Fruit fly (Drosophila melanogaster) whole organism, prepupa: ENCODE results near the gene brat.

Experiments
- Blimp-1 ChIP-seq: fragments of 200-800 bp; sonication (Bioruptor generic); optimal IDR thresholded peaks from 3 replicates; lab custom pipeline; 2017; ENCODE audit warnings: missing biosample characterization, missing genetic modification characterization, mild to moderate bottlenecking, moderate library complexity, missing genetic modification reagents
- CG11294 ChIP-seq: fragments of 200-800 bp; sonication (Bioruptor generic); IDR thresholded peaks from 2 replicates; pipeline ENCODE4 v1.3.6; 2022; ENCODE audit warnings: missing biosample characterization, missing genetic modification characterization
- CG11902 ChIP-seq: fragments of 200-800 bp; sonication (Bioruptor generic); optimal IDR thresholded peaks from 3 replicates; lab custom pipeline; 2016; ENCODE audit warnings: missing biosample characterization, missing genetic modification characterization
- CG15336 ChIP-seq: fragments of 200-800 bp; sonication (Bioruptor generic); IDR thresholded peaks from 2 replicates; pipeline ENCODE4 v1.3.6; 2022; ENCODE audit warnings: missing biosample characterization, missing genetic modification characterization
- CG16779 ChIP-seq: fragments of 200-800 bp; sonication (Bioruptor generic); optimal IDR thresholded peaks from 3 replicates; lab custom pipeline; 2017; ENCODE audit warnings: missing biosample characterization, mild to moderate bottlenecking, missing genetic modification characterization
- CG3032 ChIP-seq: fragments of 200-800 bp; optimal IDR thresholded peaks from 2 replicates; lab custom pipeline; 2019; ENCODE audit warnings: missing biosample characterization, mild to moderate bottlenecking, missing genetic modification characterization, moderate library complexity
- CG32006 ChIP-seq: fragments of 200-800 bp; sonication (Bioruptor generic); optimal IDR thresholded peaks from 3 replicates; lab custom pipeline; 2017; ENCODE audit warnings: missing biosample characterization, mild to moderate bottlenecking, missing genetic modification characterization
- CG3919 ChIP-seq: fragments of 200-800 bp; sonication (Bioruptor generic); optimal IDR thresholded peaks from 3 replicates; lab custom pipeline; 2016; ENCODE audit warnings: missing biosample characterization, missing genetic modification characterization
- CG4318 ChIP-seq: fragments of 200-800 bp; sonication (Bioruptor generic); optimal IDR thresholded peaks from 3 replicates; lab custom pipeline; 2017; ENCODE audit warnings: missing biosample characterization, mild to moderate bottlenecking, missing genetic modification characterization
- CG6163 ChIP-seq: fragments of 200-800 bp; sonication (Bioruptor generic); IDR thresholded peaks from 3 replicates; pipeline ENCODE4 v1.3.6; 2022; ENCODE audit warnings: missing biosample characterization, missing genetic modification characterization
- CG6276 ChIP-seq: fragments of 200-800 bp; sonication (Bioruptor generic); optimal IDR thresholded peaks from 2 replicates; lab custom pipeline; 2017; ENCODE audit warnings: missing biosample characterization, mild to moderate bottlenecking, missing genetic modification characterization
- CG6808 ChIP-seq: fragments of 200-800 bp; sonication (Bioruptor generic); optimal IDR thresholded peaks from 3 replicates; lab custom pipeline; 2017; ENCODE audit warnings: missing biosample characterization, missing genetic modification characterization, mild to moderate bottlenecking, moderate library complexity, missing genetic modification reagents
- CG6854 ChIP-seq: fragments of 200-800 bp; sonication (Bioruptor generic); optimal IDR thresholded peaks from 2 replicates; lab custom pipeline; 2017; ENCODE audit warnings: missing biosample characterization, mild to moderate bottlenecking, missing genetic modification characterization
- CG7368 ChIP-seq: fragments of 200-800 bp; sonication (Bioruptor generic); optimal IDR thresholded peaks from 3 replicates; lab custom pipeline; 2016; ENCODE audit warnings: missing biosample characterization, missing genetic modification characterization
- CG8319 ChIP-seq: fragments of 200-800 bp; sonication (Bioruptor generic); optimal IDR thresholded peaks from 3 replicates; lab custom pipeline; 2016; ENCODE audit warnings: missing biosample characterization, missing genetic modification characterization
- CG8632 ChIP-seq: fragments of 200-800 bp; sonication (Bioruptor generic); optimal IDR thresholded peaks from 3 replicates; lab custom pipeline; 2016; ENCODE audit warnings: missing biosample characterization, missing genetic modification characterization
- Eip78C ChIP-seq: fragments of 200-800 bp; sonication (Bioruptor generic); peaks from one replicate; lab custom pipeline; 2016; ENCODE audit warnings: missing biosample characterization, missing genetic modification characterization
- Eip93F ChIP-seq: fragments of 200-800 bp; sonication (Bioruptor generic); optimal IDR thresholded peaks from 2 replicates; lab custom pipeline; 2016; ENCODE audit warnings: missing biosample characterization, mild to moderate bottlenecking, missing genetic modification characterization
- Ets21C ChIP-seq: fragments of 200-800 bp; sonication (Bioruptor generic); optimal IDR thresholded peaks from 3 replicates; lab custom pipeline; 2016; ENCODE audit warnings: missing biosample characterization, missing genetic modification characterization
- Ets96B ChIP-seq: fragments of 200-800 bp; optimal IDR thresholded peaks from 2 replicates; lab custom pipeline; 2019; ENCODE audit warnings: missing biosample characterization, mild to moderate bottlenecking, missing genetic modification characterization, moderate library complexity
- Gug ChIP-seq: fragments of 200-800 bp; sonication (Bioruptor generic); IDR thresholded peaks from 2 replicates; pipeline ENCODE4 v1.3.6; 2022; ENCODE audit warnings: missing biosample characterization, missing genetic modification characterization
- Hr39 ChIP-seq: fragments of 200-800 bp; sonication (Bioruptor generic); optimal IDR thresholded peaks from 2 replicates; lab custom pipeline; 2016; ENCODE audit warnings: missing biosample characterization, missing genetic modification characterization
- Hr4 ChIP-seq: fragments of 200-800 bp; sonication (Bioruptor generic); optimal IDR thresholded peaks from 3 replicates; lab custom pipeline; 2016; ENCODE audit warnings: missing biosample characterization, missing genetic modification characterization
- Lpt ChIP-seq: fragments of 200-800 bp; sonication (Bioruptor generic); optimal IDR thresholded peaks from 3 replicates; lab custom pipeline; 2016; ENCODE audit warnings: missing biosample characterization, missing genetic modification characterization
- Met ChIP-seq: fragments of 200-800 bp; sonication (Bioruptor generic); optimal IDR thresholded peaks from 3 replicates; lab custom pipeline; 2016; ENCODE audit warnings: missing biosample characterization, missing genetic modification characterization
- OdsH ChIP-seq: fragments of 200-800 bp; sonication (Bioruptor generic); optimal IDR thresholded peaks from 3 replicates; lab custom pipeline; 2016; ENCODE audit warnings: missing biosample characterization, missing genetic modification characterization
- Sox102F ChIP-seq: fragments of 200-800 bp; sonication (Bioruptor generic); optimal IDR thresholded peaks from 2 replicates; lab custom pipeline; 2016; ENCODE audit warnings: missing biosample characterization, mild to moderate bottlenecking, missing genetic modification characterization
- Sox15 ChIP-seq: fragments of 200-800 bp; sonication (Bioruptor generic); optimal IDR thresholded peaks from 3 replicates; lab custom pipeline; 2016; ENCODE audit warnings: missing biosample characterization, missing genetic modification characterization
- achi ChIP-seq: fragments of 200-800 bp; sonication (Bioruptor generic); optimal IDR thresholded peaks from 3 replicates; lab custom pipeline; 2016; ENCODE audit warnings: missing biosample characterization, missing genetic modification characterization
- acj6 ChIP-seq: fragments of 200-800 bp; sonication (Bioruptor generic); optimal IDR thresholded peaks from 3 replicates; lab custom pipeline; 2016; ENCODE audit warnings: missing biosample characterization, missing genetic modification characterization
- cyc ChIP-seq: fragments of 200-800 bp; sonication (Bioruptor generic); optimal IDR thresholded peaks from 3 replicates; lab custom pipeline; 2016; ENCODE audit warnings: missing biosample characterization, missing genetic modification characterization
- dac ChIP-seq: fragments of 200-800 bp; sonication (Bioruptor generic); optimal IDR thresholded peaks from 2 replicates; lab custom pipeline; 2017; ENCODE audit warnings: missing biosample characterization, mild to moderate bottlenecking, missing genetic modification characterization
- dsx ChIP-seq: fragments of 200-800 bp; optimal IDR thresholded peaks from 3 replicates; lab custom pipeline; 2019; ENCODE audit warnings: missing biosample characterization, mild to moderate bottlenecking, missing genetic modification characterization, moderate library complexity; ENCODE audit not compliant: poor library complexity, severe bottlenecking
- eg ChIP-seq: fragments of 200-800 bp; sonication (Bioruptor generic); IDR thresholded peaks from 3 replicates; pipeline ENCODE4 v1.3.6; 2022; ENCODE audit warnings: missing biosample characterization, missing genetic modification characterization
- esn ChIP-seq: fragments of 200-800 bp; sonication (Bioruptor generic); optimal IDR thresholded peaks from 2 replicates; lab custom pipeline; 2016; ENCODE audit warnings: missing biosample characterization, mild to moderate bottlenecking, missing genetic modification characterization, moderate library complexity
- fd59A ChIP-seq: fragments of 200-800 bp; sonication (Bioruptor generic); optimal IDR thresholded peaks from 2 replicates; lab custom pipeline; 2017; ENCODE audit warnings: missing biosample characterization, mild to moderate bottlenecking, missing genetic modification characterization, missing genetic modification reagents
- fd85E ChIP-seq: fragments of 200-800 bp; sonication (Bioruptor generic); optimal IDR thresholded peaks from 3 replicates; lab custom pipeline; 2016; ENCODE audit warnings: missing biosample characterization, missing genetic modification characterization
- fkh ChIP-seq: fragments of 200-800 bp; sonication (Bioruptor generic); optimal IDR thresholded peaks from 3 replicates; lab custom pipeline; 2017; ENCODE audit warnings: missing biosample characterization, mild to moderate bottlenecking, missing genetic modification characterization, moderate library complexity
- lz ChIP-seq: fragments of 200-800 bp; sonication (Bioruptor generic); optimal IDR thresholded peaks from 3 replicates; lab custom pipeline; 2016; ENCODE audit warnings: missing biosample characterization, missing genetic modification characterization
- net ChIP-seq: fragments of 200-800 bp; sonication (Bioruptor generic); optimal IDR thresholded peaks from 3 replicates; lab custom pipeline; 2016; ENCODE audit warnings: missing biosample characterization, missing genetic modification characterization
- pdm3 ChIP-seq: fragments of 200-800 bp; sonication (Bioruptor generic); optimal IDR thresholded peaks from 3 replicates; lab custom pipeline; 2016; ENCODE audit warnings: missing biosample characterization, missing genetic modification characterization
- spab ChIP-seq: fragments of 200-800 bp; sonication (Bioruptor generic); optimal IDR thresholded peaks from 2 replicates; lab custom pipeline; 2017; ENCODE audit warnings: missing biosample characterization, mild to moderate bottlenecking, missing genetic modification characterization, missing genetic modification reagents
- svp ChIP-seq: fragments of 200-800 bp; sonication (Bioruptor generic); peaks from one replicate; lab custom pipeline; 2016; ENCODE audit warnings: missing biosample characterization, missing genetic modification characterization

Gene brat

dm6 chr2L:19163143-19163974 lies 29.7 kb downstream of the brat start (continued):
- TF ChIP-seq Eip78C (GFP tag; lab: Kevin White, UChicago) (peak; percentile 40), Ets21C (GFP tag; lab: Kevin White, UChicago) (no peak)

DNA sequence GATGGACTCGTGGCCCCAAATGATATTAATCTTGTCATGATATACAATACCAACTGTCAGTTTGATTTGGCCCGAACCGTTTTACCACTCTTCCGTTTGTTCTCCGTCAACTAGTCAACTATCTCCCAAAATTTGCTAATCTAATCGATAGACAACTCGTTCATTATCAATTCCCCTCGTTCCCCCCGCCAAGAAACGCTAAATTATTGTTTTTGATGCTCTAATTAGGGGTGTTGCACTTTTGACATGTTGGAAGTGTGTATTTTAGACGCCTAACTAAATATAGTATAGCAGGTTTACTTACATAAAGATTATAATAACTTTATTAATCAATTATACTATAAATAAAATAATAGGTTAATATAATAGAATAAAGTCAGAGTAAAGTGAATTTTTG lies 30.4 kb downstream of the brat start:
- TF ChIP-seq CG6276 (GFP tag; lab: Kevin White, UChicago) (no peak), fkh (GFP tag; lab: Kevin White, UChicago) (no peak), Lpt (no peak), OdsH (GFP tag; lab: Kevin White, UChicago) (no peak), fd85E (GFP tag; lab: Kevin White, UChicago) (no peak), Eip78C (GFP tag; lab: Kevin White, UChicago) (no peak)

DNA sequence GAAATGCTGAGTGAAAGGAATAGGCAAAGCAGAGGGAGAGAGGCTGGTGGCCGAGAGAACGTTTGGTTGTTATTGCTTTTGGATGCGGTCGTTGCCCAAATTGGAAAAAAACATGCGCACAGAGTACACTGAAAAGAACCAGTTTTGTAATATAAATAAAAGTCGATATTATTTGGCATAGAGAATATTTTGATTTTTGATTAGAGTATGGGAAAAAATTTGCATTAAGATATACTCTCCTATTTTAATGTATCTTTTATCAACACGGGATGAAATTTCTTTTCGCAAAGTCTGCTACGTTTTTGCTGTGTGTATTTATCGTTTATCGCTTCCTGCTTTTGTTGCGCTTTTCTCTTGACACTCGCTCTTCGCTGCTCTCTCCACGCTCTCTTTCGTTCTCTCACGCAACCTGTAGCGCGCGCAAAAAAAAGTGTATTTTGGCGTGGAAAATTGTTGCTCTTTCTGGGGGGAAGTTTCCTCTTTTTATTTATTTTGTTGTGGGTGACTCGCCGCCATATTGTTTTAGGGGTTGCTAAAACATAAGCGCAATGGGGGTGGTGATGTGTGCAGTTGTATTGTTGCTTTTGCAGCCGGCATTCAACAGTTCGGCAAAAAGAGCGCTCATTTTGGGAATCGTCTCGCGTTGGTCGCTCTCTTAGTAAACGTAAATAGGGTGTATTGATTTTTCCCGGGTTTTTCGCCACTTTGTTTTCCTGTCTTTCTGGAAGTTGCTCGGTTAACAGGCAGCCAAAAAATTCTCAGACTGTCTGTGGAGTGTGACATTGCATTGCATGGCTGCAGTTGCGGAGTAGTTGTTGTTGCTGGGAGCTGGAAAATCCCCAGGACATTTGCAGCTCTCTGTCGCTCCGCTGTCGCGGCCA lies 31.6 kb downstream of the brat start:
- peak; percentile 95 for TF ChIP-seq Sox102F (GFP tag; lab: Kevin White, UChicago)
- TF ChIP-seq CG32006 (GFP tag; lab: Kevin White, UChicago): peak; percentile 98
- peak; percentile 99 for TF ChIP-seq Hr4 (GFP tag; lab: Kevin White, UChicago)
- TF ChIP-seq CG8319 (GFP tag; lab: Kevin White, UChicago): peak; percentile 92
- peak; percentile 76 for TF ChIP-seq Blimp-1 (GFP tag; lab: Kevin White, UChicago)
- TF ChIP-seq Sox15 (GFP tag; lab: Kevin White, UChicago): peak; percentile 89
- peak; percentile 72 for TF ChIP-seq fkh (GFP tag; lab: Kevin White, UChicago)
- TF ChIP-seq Ets96B: peak; percentile 92
- peak; percentile 96 for TF ChIP-seq acj6 (GFP tag; lab: Kevin White, UChicago)
- TF ChIP-seq CG16779 (tag; lab: Kevin White, UChicago): peak; percentile 88
- TF ChIP-seq dac (GFP tag; lab: Kevin White, UChicago): peak; percentile 90
- peak; percentile 97 for TF ChIP-seq CG3919
- peak; percentile 95 for TF ChIP-seq CG7368 (GFP tag; lab: Kevin White, UChicago)
- peak; percentile 83 for TF ChIP-seq CG11902 (GFP tag; lab: Kevin White, UChicago)
- TF ChIP-seq Eip78C (GFP tag; lab: Kevin White, UChicago): peak; percentile 98
- peak; percentile 97 for TF ChIP-seq esn
- peak; percentile 97 for TF ChIP-seq net (GFP tag; lab: Kevin White, UChicago)
- TF ChIP-seq Gug (GFP tag; lab: Robert Waterston, UW): peak; percentile 97
- peak; percentile 90 for TF ChIP-seq CG3032 (tag; lab: Kevin White, UChicago)
- TF ChIP-seq Eip93F: peak; percentile 85
- TF ChIP-seq Lpt: peak; percentile 96
- peak; percentile 85 for TF ChIP-seq dsx
- peak; percentile 97 for TF ChIP-seq OdsH (GFP tag; lab: Kevin White, UChicago)
- TF ChIP-seq spab (GFP tag; lab: Kevin White, UChicago): peak; percentile 87
- TF ChIP-seq Ets21C (GFP tag; lab: Kevin White, UChicago): peak; percentile 96
- peak; percentile 92 for TF ChIP-seq CG8632 (GFP tag; lab: Kevin White, UChicago)
- peak; percentile 93 for TF ChIP-seq Hr39
- peak; percentile 94 for TF ChIP-seq cyc (GFP tag; lab: Kevin White, UChicago)
- peak; percentile 95 for TF ChIP-seq CG4318
- TF ChIP-seq Met (GFP tag; lab: Kevin White, UChicago): peak; percentile 97
- TF ChIP-seq fd59A (GFP tag; lab: Kevin White, UChicago): peak; percentile 79
- peak; percentile 98 for TF ChIP-seq svp (GFP tag; lab: Kevin White, UChicago)
- TF ChIP-seq eg (GFP tag; lab: Robert Waterston, UW): peak; percentile 98
- TF ChIP-seq CG11294 (GFP tag; lab: Robert Waterston, UW): peak; percentile 97
- TF ChIP-seq CG6854 (GFP tag; lab: Kevin White, UChicago): peak; percentile 89
- peak; percentile 97 for TF ChIP-seq achi (GFP tag; lab: Kevin White, UChicago)
- peak; percentile 97 for TF ChIP-seq CG6163 (GFP tag; lab: Robert Waterston, UW)
- peak; percentile 95 for TF ChIP-seq lz (GFP tag; lab: Kevin White, UChicago)
- TF ChIP-seq CG6276 (GFP tag; lab: Kevin White, UChicago): peak; percentile 98
- TF ChIP-seq CG6808: peak; percentile 87
- peak; percentile 94 for TF ChIP-seq pdm3 (GFP tag; lab: Kevin White, UChicago)
- TF ChIP-seq CG15336: peak; percentile 99
